Fruit fly (Drosophila melanogaster): Measurements from ENCODE around the gene Strip.

DNA sequence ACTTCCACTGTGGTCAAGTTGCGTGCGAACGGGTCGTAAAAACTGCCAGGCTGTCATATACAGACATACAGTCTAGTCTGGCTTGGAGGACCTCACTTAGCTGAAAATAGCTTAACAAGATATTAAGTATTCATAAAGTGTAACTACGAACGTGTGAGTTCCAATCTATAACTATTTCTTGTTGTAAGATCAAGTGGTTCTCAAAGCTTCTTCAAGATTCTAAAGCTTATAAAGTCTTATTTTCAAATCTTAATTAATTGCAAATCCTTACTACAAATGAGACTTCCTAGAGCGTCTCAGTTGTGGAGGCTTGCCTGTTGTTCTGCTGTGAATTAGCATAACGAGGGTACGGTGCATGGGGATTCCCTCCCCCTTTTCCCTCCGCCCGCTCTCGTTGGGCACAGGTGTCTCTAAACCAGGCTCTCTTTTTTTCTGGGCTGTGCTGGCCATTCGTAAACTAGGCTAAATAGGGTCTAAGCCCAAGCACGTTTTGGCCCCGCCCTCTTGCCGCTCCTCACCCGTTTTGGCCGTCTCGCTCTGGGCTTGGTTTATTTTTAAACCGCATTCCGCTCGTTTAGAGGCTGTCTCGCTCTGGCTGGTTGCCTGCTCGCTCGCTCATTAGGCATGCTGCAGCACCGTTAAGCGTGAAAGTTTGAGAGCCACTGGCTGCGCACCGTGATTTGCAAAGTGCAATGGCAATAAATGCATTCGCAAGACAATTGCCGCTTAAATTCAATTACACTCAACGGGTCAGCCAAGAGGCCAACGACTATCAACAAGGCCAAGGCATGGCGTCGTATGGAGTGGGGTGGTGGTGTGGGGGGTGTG is 9.6 kb upstream of the Strip start:
- TF ChIP-seq Hr78 (GFP tag; optimal IDR thresholded peaks at IDR 0.05) (no peak), lola (GFP tag; optimal IDR thresholded peaks at IDR 0.05) (no peak), tai (GFP tag; optimal IDR thresholded peaks at IDR 0.05) (no peak), fru (GFP tag; optimal IDR thresholded peaks at IDR 0.05) (no peak), usp (GFP tag; optimal IDR thresholded peaks at IDR 0.05) (no peak)

Data from whole organism, wandering third instar larva.